Fruit fly (Drosophila melanogaster) whole organism, embryonic: ENCODE measurements around the gene CG17108.

Source experiments
- Aef1 ChIP-seq: fragments of 200-800 bp; sonication (Bioruptor generic); IDR thresholded peaks from 3 replicates; pipeline ENCODE4 v1.3.6; 2022; ENCODE audit warnings: missing biosample characterization, missing genetic modification characterization
- Atf6 ChIP-seq: fragments of 200-800 bp; sonication (Bioruptor generic); IDR thresholded peaks from 2 replicates; pipeline ENCODE4 v1.3.6; 2022; ENCODE audit warnings: missing biosample characterization, missing genetic modification characterization
- B-H1 ChIP-seq: fragments of 200-800 bp; sonication (Bioruptor generic); IDR thresholded peaks from 3 replicates; pipeline ENCODE4 v1.3.6; 2022; ENCODE audit warnings: missing biosample characterization, missing genetic modification characterization
- CG1024 ChIP-seq: fragments of 200-800 bp; sonication (Bioruptor generic); IDR thresholded peaks from 2 replicates; pipeline ENCODE4 v1.3.6; 2022; ENCODE audit warnings: missing biosample characterization, missing genetic modification characterization
- CG10959 ChIP-seq: fragments of 200-800 bp; sonication (Bioruptor generic); IDR thresholded peaks from 2 replicates; pipeline ENCODE4 v1.3.6; 2022; ENCODE audit warnings: missing biosample characterization, missing genetic modification characterization
- CG10979 ChIP-seq: fragments of 200-800 bp; sonication (Bioruptor generic); optimal IDR thresholded peaks from 2 replicates; lab custom pipeline; 2018; ENCODE audit warnings: missing biosample characterization, mild to moderate bottlenecking, missing genetic modification characterization, moderate library complexity
- CG11504 ChIP-seq: fragments of 200-800 bp; sonication (Bioruptor generic); optimal IDR thresholded peaks from 3 replicates; lab custom pipeline; 2019; ENCODE audit warnings: missing biosample characterization, mild to moderate bottlenecking, missing genetic modification characterization, moderate library complexity
- CG12391 ChIP-seq: fragments of 200-800 bp; sonication (Bioruptor generic); optimal IDR thresholded peaks from 3 replicates; lab custom pipeline; 2018; ENCODE audit warnings: missing biosample characterization, mild to moderate bottlenecking, missing genetic modification characterization, moderate library complexity
- CG13775 ChIP-seq: fragments of 200-800 bp; sonication (Bioruptor generic); optimal IDR thresholded peaks from 3 replicates; lab custom pipeline; 2017; ENCODE audit warnings: missing biosample characterization, mild to moderate bottlenecking, missing genetic modification characterization
- CG14965 ChIP-seq: fragments of 200-800 bp; sonication (Bioruptor generic); optimal IDR thresholded peaks from 2 replicates; lab custom pipeline; 2016; ENCODE audit warnings: missing biosample characterization, missing genetic modification characterization, borderline replicate concordance
- CG17359 ChIP-seq: fragments of 200-800 bp; sonication (Bioruptor generic); optimal IDR thresholded peaks from 3 replicates; lab custom pipeline; 2018; ENCODE audit warnings: missing biosample characterization, mild to moderate bottlenecking, missing genetic modification characterization, moderate library complexity
- CG2120 ChIP-seq: fragments of 200-800 bp; sonication (Bioruptor generic); optimal IDR thresholded peaks from 3 replicates; lab custom pipeline; 2016; ENCODE audit warnings: missing biosample characterization, missing genetic modification characterization
- CG32532 ChIP-seq: fragments of 200-800 bp; sonication (Bioruptor generic); IDR thresholded peaks from 2 replicates; pipeline ENCODE4 v1.3.6; 2022; ENCODE audit warnings: missing biosample characterization, missing genetic modification characterization
- CG3995 ChIP-seq: fragments of 200-800 bp; sonication (Bioruptor generic); optimal IDR thresholded peaks from 3 replicates; lab custom pipeline; 2016; ENCODE audit warnings: missing biosample characterization, missing genetic modification characterization
- CG5180 ChIP-seq: fragments of 200-800 bp; sonication (Bioruptor generic); optimal IDR thresholded peaks from 3 replicates; lab custom pipeline; 2017; ENCODE audit warnings: missing biosample characterization, missing genetic modification characterization, mild to moderate bottlenecking, moderate library complexity, missing genetic modification reagents
- CG7839 ChIP-seq: fragments of 200-800 bp; sonication (Bioruptor generic); optimal IDR thresholded peaks from 3 replicates; lab custom pipeline; 2018; ENCODE audit warnings: missing biosample characterization, mild to moderate bottlenecking, missing genetic modification characterization, moderate library complexity
- CG9932 ChIP-seq: fragments of 200-800 bp; sonication (Bioruptor generic); IDR thresholded peaks from 2 replicates; pipeline ENCODE4 v1.3.6; 2022; ENCODE audit warnings: missing biosample characterization, missing genetic modification characterization
- D19A ChIP-seq: fragments of 200-800 bp; optimal IDR thresholded peaks from 3 replicates; lab custom pipeline; 2019; ENCODE audit warnings: missing biosample characterization, mild to moderate bottlenecking, missing genetic modification characterization, moderate library complexity
- Dip3 ChIP-seq: fragments of 200-800 bp; sonication (Bioruptor generic); optimal IDR thresholded peaks from 3 replicates; lab custom pipeline; 2016; ENCODE audit warnings: missing biosample characterization, missing genetic modification characterization
- Doc3 ChIP-seq: fragments of 200-800 bp; sonication (Bioruptor generic); IDR thresholded peaks from 3 replicates; pipeline ENCODE4 v1.3.6; 2022; ENCODE audit warnings: missing biosample characterization, missing genetic modification characterization; ENCODE audit not compliant: partially characterized antibody
- Fer1 ChIP-seq: fragments of 200-800 bp; sonication (Bioruptor generic); optimal IDR thresholded peaks from 2 replicates; lab custom pipeline; 2017; ENCODE audit warnings: missing biosample characterization, mild to moderate bottlenecking, missing genetic modification characterization
- HLH54F ChIP-seq: fragments of 200-800 bp; sonication (Bioruptor generic); optimal IDR thresholded peaks from 3 replicates; lab custom pipeline; 2016; ENCODE audit warnings: missing biosample characterization, missing genetic modification characterization
- Hmr ChIP-seq: fragments of 200-800 bp; sonication (Bioruptor generic); optimal IDR thresholded peaks from 3 replicates; lab custom pipeline; 2017; ENCODE audit warnings: mild to moderate bottlenecking, missing biosample characterization, missing genetic modification reagents, missing genetic modification characterization
- Hr3 ChIP-seq: fragments of 200-800 bp; sonication (Bioruptor generic); optimal IDR thresholded peaks from 3 replicates; lab custom pipeline; 2016; ENCODE audit warnings: missing biosample characterization, missing genetic modification characterization
- Hr39 ChIP-seq: fragments of >200 bp; optimal IDR thresholded peaks from 2 replicates; lab custom pipeline; 2017
- Hr51 ChIP-seq, 2 experiments: fragments of 200-800 bp; sonication (Bioruptor generic); optimal IDR thresholded peaks; 2 replicates in 1 of 2; 3 replicates in 1 of 2; lab custom pipeline; 2016 to 2018; ENCODE audit warnings: missing biosample characterization in 2 of 2, missing genetic modification characterization in 2 of 2, mild to moderate bottlenecking in 1 of 2, moderate library complexity in 1 of 2
- Med ChIP-seq: fragments of 200-800 bp; sonication (Bioruptor generic); peaks from one replicate; lab custom pipeline; 2016; ENCODE audit warnings: missing biosample characterization, missing genetic modification characterization, mild to moderate bottlenecking, inconsistent platforms, moderate library complexity
- Meics ChIP-seq: fragments of 200-800 bp; sonication (Bioruptor generic); optimal IDR thresholded peaks from 2 replicates; lab custom pipeline; 2017; ENCODE audit warnings: missing biosample characterization, mild to moderate bottlenecking, missing genetic modification characterization
- NC2α ChIP-seq: fragments of 200-800 bp; sonication (Bioruptor generic); optimal IDR thresholded peaks from 2 replicates; lab custom pipeline; 2016; ENCODE audit warnings: missing biosample characterization, missing genetic modification characterization
- Rfx ChIP-seq: fragments of 200-800 bp; sonication (Bioruptor generic); IDR thresholded peaks from 2 replicates; pipeline ENCODE4 v1.3.6; 2022; ENCODE audit warnings: missing biosample characterization, missing genetic modification characterization
- Spps ChIP-seq: fragments of 200-800 bp; sonication (Bioruptor generic); optimal IDR thresholded peaks from 2 replicates; lab custom pipeline; 2018; ENCODE audit warnings: missing biosample characterization, mild to moderate bottlenecking, missing genetic modification characterization
- Trl ChIP-seq, 3 experiments: fragments of >200 bp in 2 of 3; fragments of 200-800 bp in 1 of 3; sonication (Bioruptor generic) in 1 of 3; optimal IDR thresholded peaks; 2 replicates in 1 of 3; 3 replicates in 2 of 3; lab custom pipeline; 2016 to 2017; ENCODE audit warnings: missing biosample characterization in 1 of 3, missing genetic modification characterization in 1 of 3
- al ChIP-seq: fragments of 200-800 bp; sonication (Bioruptor generic); IDR thresholded peaks from 2 replicates; pipeline ENCODE4 v1.3.6; 2022; ENCODE audit warnings: missing biosample characterization, missing genetic modification characterization
- chm ChIP-seq: fragments of 200-800 bp; sonication (Bioruptor generic); IDR thresholded peaks from 2 replicates; pipeline ENCODE4 v1.3.6; 2022; ENCODE audit warnings: missing biosample characterization, missing genetic modification characterization
- chn ChIP-seq: fragments of 200-800 bp; sonication (Bioruptor generic); optimal IDR thresholded peaks from 2 replicates; lab custom pipeline; 2016; ENCODE audit warnings: missing biosample characterization, missing genetic modification characterization
- corto ChIP-seq: fragments of 200-800 bp; sonication (Bioruptor generic); optimal IDR thresholded peaks from 2 replicates; lab custom pipeline; 2016; ENCODE audit warnings: missing biosample characterization, mild to moderate bottlenecking, missing genetic modification characterization, moderate library complexity
- dmrt99B ChIP-seq: fragments of 200-800 bp; sonication (Bioruptor generic); optimal IDR thresholded peaks from 2 replicates; lab custom pipeline; 2018; ENCODE audit warnings: missing biosample characterization, mild to moderate bottlenecking, missing genetic modification characterization, moderate library complexity
- fd96Cb ChIP-seq: fragments of 200-800 bp; sonication (Bioruptor generic); optimal IDR thresholded peaks from 2 replicates; lab custom pipeline; 2018; ENCODE audit warnings: missing biosample characterization, mild to moderate bottlenecking, missing genetic modification characterization, moderate library complexity
- fru ChIP-seq: fragments of >200 bp; optimal IDR thresholded peaks from 2 replicates; lab custom pipeline; 2017
- gem ChIP-seq: fragments of 200-800 bp; sonication (Bioruptor generic); optimal IDR thresholded peaks from 2 replicates; lab custom pipeline; 2019; ENCODE audit warnings: missing biosample characterization, mild to moderate bottlenecking, missing genetic modification characterization, moderate library complexity
- grn ChIP-seq: fragments of 200-800 bp; sonication (Bioruptor generic); optimal IDR thresholded peaks from 3 replicates; lab custom pipeline; 2017; ENCODE audit warnings: missing biosample characterization, missing genetic modification characterization
- jing ChIP-seq: fragments of 200-800 bp; sonication (Bioruptor generic); optimal IDR thresholded peaks from 2 replicates; lab custom pipeline; 2018; ENCODE audit warnings: missing biosample characterization, mild to moderate bottlenecking, missing genetic modification characterization
- kay ChIP-seq: fragments of 200-800 bp; sonication (Bioruptor generic); optimal IDR thresholded peaks from 2 replicates; lab custom pipeline; 2016; ENCODE audit warnings: missing biosample characterization, missing genetic modification characterization
- ken ChIP-seq: fragments of 200-800 bp; sonication (Bioruptor generic); IDR thresholded peaks from 3 replicates; pipeline ENCODE4 v1.3.6; 2022; ENCODE audit warnings: missing biosample characterization, missing genetic modification characterization
- mirr ChIP-seq: fragments of 200-800 bp; sonication (Bioruptor generic); optimal IDR thresholded peaks from 3 replicates; lab custom pipeline; 2018; ENCODE audit warnings: missing biosample characterization, mild to moderate bottlenecking, missing genetic modification characterization
- p53 ChIP-seq: fragments of 200-800 bp; sonication (Bioruptor generic); optimal IDR thresholded peaks from 2 replicates; lab custom pipeline; 2016; ENCODE audit warnings: missing biosample characterization, missing genetic modification characterization
- sd ChIP-seq: fragments of 200-800 bp; sonication (Bioruptor generic); optimal IDR thresholded peaks from 3 replicates; lab custom pipeline; 2018; ENCODE audit warnings: missing biosample characterization, mild to moderate bottlenecking, missing genetic modification characterization, moderate library complexity
- sens ChIP-seq: fragments of 200-800 bp; sonication (Bioruptor generic); peaks from one replicate; lab custom pipeline; 2016; ENCODE audit warnings: missing biosample characterization, missing genetic modification characterization
- shn ChIP-seq: fragments of 200-800 bp; sonication (Bioruptor generic); optimal IDR thresholded peaks from 3 replicates; lab custom pipeline; 2016; ENCODE audit warnings: missing biosample characterization, missing genetic modification characterization
- sisA ChIP-seq: fragments of 200-800 bp; sonication (Bioruptor generic); IDR thresholded peaks from 2 replicates; pipeline ENCODE4 v1.3.6; 2022; ENCODE audit warnings: missing biosample characterization, missing genetic modification characterization
- tll ChIP-seq, 2 experiments: fragments of 200-800 bp in 1 of 2; fragments of >200 bp in 1 of 2; sonication (Bioruptor generic) in 1 of 2; optimal IDR thresholded peaks; 2 replicates each; lab custom pipeline; 2017 to 2019; ENCODE audit warnings: missing biosample characterization in 2 of 2, missing genetic modification characterization in 2 of 2, mild to moderate bottlenecking in 1 of 2, moderate library complexity in 1 of 2
- vnd ChIP-seq: fragments of 200-800 bp; sonication (Bioruptor generic); IDR thresholded peaks from 3 replicates; pipeline ENCODE4 v1.3.6; 2022; ENCODE audit warnings: missing biosample characterization, missing genetic modification characterization; ENCODE audit not compliant: partially characterized antibody
- zfh2 ChIP-seq: fragments of 200-800 bp; sonication (Bioruptor generic); optimal IDR thresholded peaks from 2 replicates; lab custom pipeline; 2016; ENCODE audit warnings: missing biosample characterization, missing genetic modification characterization

Gene CG17108

dm6 chr2L:10679568-10679967 lies 14.3 kb downstream of the CG17108 start:
- TF ChIP-seq NC2α (GFP tag; lab: Kevin White, UChicago) (no peak), B-H1 (GFP tag; lab: Robert Waterston, UW) (no peak), CG32532 (GFP tag; lab: Robert Waterston, UW) (peak; percentile 28; the same call in 1 of the 2 replicates), gem (tag; lab: Kevin White, UChicago) (peak; percentile 17), Rfx (peak; percentile 22; the same call in 1 of the 2 replicates), dmrt99B (peak; percentile 12), Hr51 (GFP tag; optimal IDR thresholded peaks at IDR 0.05; lab: Kevin White, UChicago) (peak in 1 of 2 experiments; percentile 20), Dip3 (GFP tag; lab: Kevin White, UChicago) (no peak), al (GFP tag; lab: Robert Waterston, UW) (0 out of 2 replicates have a peak, but pooled peaks have one; percentile 15), fd96Cb (tag; lab: Kevin White, UChicago) (no peak), chm (no peak), kay (GFP tag; lab: Kevin White, UChicago) (peak; percentile 6), CG7839 (tag; lab: Kevin White, UChicago) (no peak), shn (GFP tag; lab: Kevin White, UChicago) (no peak), HLH54F (GFP tag; lab: Kevin White, UChicago) (no peak), Meics (peak; percentile 5), Hr3 (no peak), Med (GFP tag; lab: Kevin White, UChicago) (peak; percentile 74), CG2120 (GFP tag; lab: Kevin White, UChicago) (peak; percentile 15), Hmr (no peak), fru (lab: Kevin White, UChicago) (no peak), CG9932 (peak; percentile 47; the same call in 1 of the 2 replicates), sisA (GFP tag; lab: Robert Waterston, UW) (0 out of 2 replicates have a peak, but pooled peaks have one; percentile 10), Spps (no peak), vnd (GFP tag; lab: Robert Waterston, UW) (no peak), tll (GFP tag; optimal IDR thresholded peaks at IDR 0.05; lab: Kevin White, UChicago) (no peak), CG12391 (no peak), corto (no peak), zfh2 (no peak), grn (GFP tag; lab: Kevin White, UChicago) (no peak), CG13775 (no peak), Atf6 (peak; percentile 15; the same call in 1 of the 2 replicates), CG11504 (tag; lab: Kevin White, UChicago) (peak; percentile 38), D19A (tag; lab: Kevin White, UChicago) (peak; percentile 16)

- TF ChIP-seq CG17359 (tag; lab: Kevin White, UChicago): no peak
- peak; percentile 28 for TF ChIP-seq sens
- no peak for TF ChIP-seq CG10959 (GFP tag; lab: Robert Waterston, UW)
- 0 out of 3 replicates have a peak, but pooled peaks have one; percentile 33 for TF ChIP-seq ken (GFP tag; lab: Robert Waterston, UW)
- TF ChIP-seq Trl (optimal IDR thresholded peaks at IDR 0.05; lab: Kevin White, UChicago): peak in 1 of 2 experiments; percentile 7
- no peak for TF ChIP-seq Trl (GFP tag; optimal IDR thresholded peaks at IDR 0.05; lab: Kevin White, UChicago)
- TF ChIP-seq Fer1 (GFP tag; lab: Kevin White, UChicago): no peak
- no peak for TF ChIP-seq CG14965 (GFP tag; lab: Kevin White, UChicago)
- TF ChIP-seq CG5180 (GFP tag; lab: Kevin White, UChicago): peak; percentile 47
- no peak for TF ChIP-seq CG3995
- peak; percentile 92 for TF ChIP-seq sd (tag; lab: Kevin White, UChicago)
- TF ChIP-seq mirr (GFP tag; lab: Kevin White, UChicago): no peak
- no peak for TF ChIP-seq jing
- no peak for TF ChIP-seq CG10979 (tag; lab: Kevin White, UChicago)
- no peak for TF ChIP-seq chn (GFP tag; lab: Kevin White, UChicago)
- TF ChIP-seq Aef1 (GFP tag; lab: Robert Waterston, UW): 0 out of 3 replicates have a peak, but pooled peaks have one; percentile 0
- TF ChIP-seq p53 (GFP tag; lab: Kevin White, UChicago): no peak
- TF ChIP-seq CG1024 (GFP tag; lab: Robert Waterston, UW): no peak
- no peak for TF ChIP-seq Hr39 (lab: Kevin White, UChicago)
- no peak for TF ChIP-seq Doc3 (GFP tag; lab: Robert Waterston, UW)
These were observed 16.2 kb downstream of the CG17108 start for dm6 chr2L:10677715-10678088.
